Worm (Caenorhabditis elegans): ENCODE data around the gene gpa-6.
A peak's percentile ranks its signal among the peaks of the same experiment; 100 is the strongest.

gpa-6 gene

ce11 chrX:13165686-13166085 lies 25.3 kb upstream of the gpa-6 start:
- peak; percentile 17 for TF ChIP-seq lin-40 (tag; optimal IDR thresholded peaks at IDR 0.05)
- no peak for TF ChIP-seq cebp-2 (GFP tag; IDR thresholded peaks at IDR 0.05)
- peak; percentile 59 for TF ChIP-seq unc-62 (GFP tag; optimal IDR thresholded peaks at IDR 0.05)
- no peak for TF ChIP-seq lsl-1 (GFP tag; optimal IDR thresholded peaks at IDR 0.05)
- TF ChIP-seq efl-1 (GFP tag; optimal IDR thresholded peaks at IDR 0.05) = no peak
- no peak for TF ChIP-seq snpc-3.4 (tag; optimal IDR thresholded peaks at IDR 0.05)
- TF ChIP-seq bed-1 (GFP tag; IDR thresholded peaks at IDR 0.05) = no peak
- no peak for TF ChIP-seq him-1 (tag; optimal IDR thresholded peaks at IDR 0.05)
- peak; percentile 85 for TF ChIP-seq nhr-80 (tag; optimal IDR thresholded peaks at IDR 0.05)
- peak; percentile 15 for TF ChIP-seq ets-4 (GFP tag; optimal IDR thresholded peaks at IDR 0.05)
- no peak for TF ChIP-seq bed-2 (GFP tag; IDR thresholded peaks at IDR 0.05)
- TF ChIP-seq F23B12.7 (tag; optimal IDR thresholded peaks at IDR 0.05; ENCODE audit: insufficient read depth) = no peak
- no peak for TF ChIP-seq ccch-3 (GFP tag; optimal IDR thresholded peaks at IDR 0.05)

ce11 chrX:13169133-13169532 lies 21.9 kb upstream of the gpa-6 start:
- TF ChIP-seq ceh-27 (GFP tag; optimal IDR thresholded peaks at IDR 0.05) = no peak
- TF ChIP-seq cebp-1 (GFP tag; IDR thresholded peaks at IDR 0.05) = no peak
- peak; percentile 79 for TF ChIP-seq cebp-1 (tag; optimal IDR thresholded peaks at IDR 0.05)
- TF ChIP-seq unc-62 (GFP tag; optimal IDR thresholded peaks at IDR 0.05) = peak; percentile 1

ce11 chrX:13169975-13170374 lies 21.0 kb upstream of the gpa-6 start, which contains the start of gene mob-2:
Gene mob-2, minus strand, starts transcription at chrX:13170075.
- no peak for TF ChIP-seq hmg-1.2 (GFP tag; IDR thresholded peaks at IDR 0.05)
- TF ChIP-seq xnd-1 (tag; optimal IDR thresholded peaks at IDR 0.05) = no peak
- TF ChIP-seq snpc-3.4 (tag; optimal IDR thresholded peaks at IDR 0.05) = no peak
- no peak for TF ChIP-seq lsl-1 (GFP tag; optimal IDR thresholded peaks at IDR 0.05)
- TF ChIP-seq hlh-12 (tag; optimal IDR thresholded peaks at IDR 0.05) = no peak
- TF ChIP-seq somi-1 (GFP tag; optimal IDR thresholded peaks at IDR 0.05) = no peak
- no peak for TF ChIP-seq nfyb-1 (GFP tag; IDR thresholded peaks at IDR 0.05)
- no peak for TF ChIP-seq F55B11.4 (tag; optimal IDR thresholded peaks at IDR 0.05; ENCODE audit: borderline replicate concordance, insufficient read depth)
- TF ChIP-seq Y53G8AR.9 (GFP tag; conservative IDR thresholded peaks at IDR 0.05) = no peak
- no peak for TF ChIP-seq F52B5.7 (tag; optimal IDR thresholded peaks at IDR 0.05)
- no peak for TF ChIP-seq lsy-27 (tag; optimal IDR thresholded peaks at IDR 0.05; ENCODE audit: borderline replicate concordance, insufficient read depth)

ce11 chrX:13170804-13171203 lies 20.2 kb upstream of the gpa-6 start:
- TF ChIP-seq Y79H2A.3 (GFP tag; conservative IDR thresholded peaks at IDR 0.05) = no peak

ce11 chrX:13171206-13171605 lies 19.8 kb upstream of the gpa-6 start:
- peak; percentile 13 for TF ChIP-seq K12H6.12 (tag; optimal IDR thresholded peaks at IDR 0.05)
- TF ChIP-seq ceh-27 (GFP tag; optimal IDR thresholded peaks at IDR 0.05) = peak; percentile 11
- TF ChIP-seq ztf-18 (tag; optimal IDR thresholded peaks at IDR 0.05) = no peak

ce11 chrX:13174437-13174836 lies 16.6 kb upstream of the gpa-6 start:
- no peak for TF ChIP-seq hlh-26 (GFP tag; conservative IDR thresholded peaks at IDR 0.05)
- no peak for TF ChIP-seq attf-5 (GFP tag; optimal IDR thresholded peaks at IDR 0.05)
- no peak for TF ChIP-seq hrde-1 (tag; optimal IDR thresholded peaks at IDR 0.05; ENCODE audit: borderline replicate concordance)
- no peak for TF ChIP-seq nhr-120 (GFP tag; IDR thresholded peaks at IDR 0.05)
- no peak for TF ChIP-seq repo-1 (tag; optimal IDR thresholded peaks at IDR 0.05)
- no peak for TF ChIP-seq F57A8.1 (GFP tag; optimal IDR thresholded peaks at IDR 0.05)
- no peak for TF ChIP-seq nfya-1 (tag; optimal IDR thresholded peaks at IDR 0.05; ENCODE audit: borderline replicate concordance, insufficient read depth)
